Fruit fly (Drosophila melanogaster): ENCODE data around the gene CG12375.

DNA sequence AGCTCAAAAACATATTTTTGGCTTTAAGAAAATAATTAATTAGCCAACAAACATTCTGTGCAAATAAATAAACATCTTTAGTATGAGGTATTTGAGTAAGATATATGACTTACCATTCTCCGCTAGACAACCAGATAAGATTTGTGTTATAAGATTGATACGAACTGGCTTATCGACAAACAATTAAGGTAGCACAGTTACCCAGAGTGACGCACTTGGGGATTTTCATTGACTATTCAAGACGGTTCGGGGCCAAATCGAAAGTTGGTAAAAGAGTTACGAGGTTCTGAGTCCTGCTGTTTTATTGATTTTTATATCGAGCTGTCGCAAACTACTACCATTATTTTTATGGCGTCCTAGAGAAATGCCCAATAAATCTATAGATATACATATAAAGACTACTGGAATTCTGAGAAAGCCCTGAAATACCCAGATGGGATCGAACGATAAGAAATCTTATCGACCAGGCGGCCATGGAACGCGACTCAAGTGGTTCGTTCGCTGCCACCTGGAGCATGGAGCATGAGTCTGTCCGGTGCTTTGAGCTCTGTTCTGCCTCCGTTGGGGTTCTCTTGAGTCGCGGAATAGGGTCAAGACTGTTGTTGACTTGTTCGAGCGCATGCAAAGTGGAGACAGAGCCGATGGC lies 3.4 kb upstream of the CG12375 start:
- TF ChIP-seq pan (optimal IDR thresholded peaks at IDR 0.05) (no peak), psq (GFP tag; optimal IDR thresholded peaks at IDR 0.05) (no peak), br (GFP tag; optimal IDR thresholded peaks at IDR 0.05) (peak; percentile 34), N (GFP tag; optimal IDR thresholded peaks at IDR 0.05) (no peak), h (GFP tag; optimal IDR thresholded peaks at IDR 0.05) (no peak), CrebA (GFP tag; optimal IDR thresholded peaks at IDR 0.05; ENCODE audit: borderline replicate concordance) (no peak), fru (GFP tag; optimal IDR thresholded peaks at IDR 0.05) (no peak)

Data from whole organism, wandering third instar larva.